In genomic region chr3R:6416242-6416641, dm6 we compare ENCODE assay signal across 1 fruit fly cellular context.
A peak's percentile ranks its signal among the peaks of the same experiment; 100 is the strongest.
TF ChIP-seq lines count a peak whose summit lies in the region.

No protein-coding gene starts in this region.

TF ChIP-seq in whole organism, embryonic, 481 proteins besides CTCF, POLR2A, EP300 and RAD21 (continued from another document):
- TF ChIP-seq BEAF-32 (GFP tag; optimal IDR thresholded peaks at IDR 0.05; lab: Kevin White, UChicago) (no peak), Scr (GFP tag; IDR thresholded peaks at IDR 0.05; lab: Robert Waterston, UW; ENCODE audit: partially characterized antibody) (no peak), CG9797 (GFP tag; optimal IDR thresholded peaks at IDR 0.05; lab: Kevin White, UChicago) (no peak), CG13775 (GFP tag; optimal IDR thresholded peaks at IDR 0.05; lab: Kevin White, UChicago) (peak; percentile 54), danr (GFP tag; IDR thresholded peaks at IDR 0.05; lab: Robert Waterston, UW) (0 out of 2 replicates have a peak, but pooled peaks have one; percentile 28), Xbp1 (GFP tag; optimal IDR thresholded peaks at IDR 0.05; lab: Kevin White, UChicago) (peak; percentile 75), klu (GFP tag; IDR thresholded peaks at IDR 0.05; lab: Robert Waterston, UW) (peak; percentile 65), CG4404 (GFP tag; IDR thresholded peaks at IDR 0.05; lab: Robert Waterston, UW) (no peak), Nf-YB (GFP tag; optimal IDR thresholded peaks at IDR 0.05; lab: Kevin White, UChicago) (peak; percentile 33), Rfx (GFP tag; IDR thresholded peaks at IDR 0.05; lab: Robert Waterston, UW) (peak; percentile 88), aop (GFP tag; IDR thresholded peaks at IDR 0.05; lab: Robert Waterston, UW) (no peak), luna (GFP tag; optimal IDR thresholded peaks at IDR 0.05; lab: Kevin White, UChicago) (peak; percentile 47), CG6689 (GFP tag; IDR thresholded peaks at IDR 0.05; lab: Robert Waterston, UW) (peak; percentile 77), ssp (GFP tag; IDR thresholded peaks at IDR 0.05; lab: Robert Waterston, UW) (0 out of 2 replicates have a peak, but pooled peaks have one; percentile 48), fd102C (GFP tag; optimal IDR thresholded peaks at IDR 0.05; lab: Kevin White, UChicago) (no peak), Chrac-16 (GFP tag; optimal IDR thresholded peaks at IDR 0.05; lab: Kevin White, UChicago) (peak; percentile 48), Hey (tag; optimal IDR thresholded peaks at IDR 0.05; lab: Kevin White, UChicago) (peak; percentile 39), slbo (GFP tag; IDR thresholded peaks at IDR 0.05; lab: Robert Waterston, UW) (peak; percentile 90), sens-2 (GFP tag; IDR thresholded peaks at IDR 0.05; lab: Robert Waterston, UW) (peak; percentile 70), CG17385 (GFP tag; optimal IDR thresholded peaks at IDR 0.05; lab: Kevin White, UChicago) (peak; percentile 67), cas (GFP tag; IDR thresholded peaks at IDR 0.05; lab: Robert Waterston, UW) (peak; percentile 33; the same call in 1 of the 2 replicates), ham (GFP tag; IDR thresholded peaks at IDR 0.05; lab: Robert Waterston, UW) (peak; percentile 33; the same call in 1 of the 2 replicates), vfl (GFP tag; optimal IDR thresholded peaks at IDR 0.05; lab: Kevin White, UChicago) (peak; percentile 42), corto (GFP tag; optimal IDR thresholded peaks at IDR 0.05; lab: Kevin White, UChicago) (no peak), CG10979 (tag; optimal IDR thresholded peaks at IDR 0.05; lab: Kevin White, UChicago) (peak; percentile 60), Pdp1 (GFP tag; optimal IDR thresholded peaks at IDR 0.05; lab: Kevin White, UChicago) (peak; percentile 64 to 72), hb (GFP tag; IDR thresholded peaks at IDR 0.05; lab: Robert Waterston, UW; ENCODE audit: partially characterized antibody) (no peak), CG6254 (GFP tag; optimal IDR thresholded peaks at IDR 0.05; lab: Kevin White, UChicago) (peak; percentile 15), twi (tag; optimal IDR thresholded peaks at IDR 0.05; lab: Kevin White, UChicago) (no peak), NC2β (GFP tag; optimal IDR thresholded peaks at IDR 0.05; lab: Kevin White, UChicago) (peak; percentile 34), nau (GFP tag; optimal IDR thresholded peaks at IDR 0.05; lab: Kevin White, UChicago) (peak; percentile 67), CG5180 (GFP tag; optimal IDR thresholded peaks at IDR 0.05; lab: Kevin White, UChicago) (peak; percentile 37), ro (GFP tag; IDR thresholded peaks at IDR 0.05; lab: Robert Waterston, UW) (peak; percentile 40; the same call in 1 of the 2 replicates)
